Fruit fly (Drosophila melanogaster) whole organism, wandering third instar larva: ENCODE data around the gene fmt.

Source experiments
- Myc ChIP-seq: fragments of >200 bp; optimal IDR thresholded peaks from 2 replicates; lab custom pipeline; 2017
- usp ChIP-seq: fragments of >200 bp; optimal IDR thresholded peaks from 2 replicates; lab custom pipeline; 2017; ENCODE audit warnings: missing biosample characterization, missing genetic modification characterization

DNA sequence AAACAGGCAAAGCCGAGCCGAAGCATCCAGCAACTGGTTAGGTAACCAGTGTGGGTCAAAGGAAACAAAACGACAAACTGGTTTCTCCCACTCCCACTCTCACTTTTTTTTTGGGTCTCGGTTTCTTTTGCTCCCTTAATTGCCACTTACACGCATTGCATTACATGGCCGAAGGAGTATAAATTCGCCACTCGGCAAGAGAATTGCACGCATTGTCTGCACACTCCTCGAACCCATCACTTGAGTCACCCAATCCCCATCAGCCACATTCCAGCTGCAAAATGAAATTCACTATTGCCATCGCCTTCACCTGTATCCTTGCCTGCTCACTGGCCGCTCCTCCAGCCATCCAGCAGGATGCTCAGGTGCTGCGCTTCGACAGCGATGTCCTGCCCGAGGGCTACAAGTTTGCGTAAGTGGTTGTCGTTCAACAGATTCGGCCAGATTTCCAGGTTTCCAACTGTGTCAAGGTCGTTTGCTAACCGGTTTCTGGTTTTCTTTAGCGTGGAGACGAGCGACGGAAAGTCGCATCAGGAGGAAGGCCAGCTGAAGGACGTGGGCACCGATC is 30.4 kb downstream of the fmt start, which contains the start of gene Lcp65Ad:
- TF ChIP-seq usp (GFP tag; lab: Kevin White, UChicago) (no peak), Myc (lab: Kevin White, UChicago) (no peak)
